Fruit fly (Drosophila melanogaster): ENCODE data around the gene rux.

rux gene

dm6 chrX:6031692-6032091 lies 5.9 kb downstream of the rux start (continued):
- TF ChIP-seq CG13775 (GFP tag; optimal IDR thresholded peaks at IDR 0.05), result peak; percentile 70
- TF ChIP-seq Nf-YC (tag; optimal IDR thresholded peaks at IDR 0.05), result peak; percentile 59
- TF ChIP-seq GATAe (GFP tag; conservative IDR thresholded peaks at IDR 0.05), result no peak
- peak; percentile 44 for TF ChIP-seq nau (GFP tag; optimal IDR thresholded peaks at IDR 0.05)
- peak; percentile 71; the same call in 2 of the 3 replicates for TF ChIP-seq so (GFP tag; IDR thresholded peaks at IDR 0.05)
- TF ChIP-seq CG18764 (GFP tag; optimal IDR thresholded peaks at IDR 0.05), result peak; percentile 52
- TF ChIP-seq dimm (GFP tag; IDR thresholded peaks at IDR 0.05), result peak; percentile 50; the same call in 1 of the 2 replicates
- TF ChIP-seq stwl (tag; optimal IDR thresholded peaks at IDR 0.05), result no peak
- TF ChIP-seq chn (GFP tag; optimal IDR thresholded peaks at IDR 0.05), result peak; percentile 81
- TF ChIP-seq CG8388 (GFP tag; optimal IDR thresholded peaks at IDR 0.05), result peak; percentile 75
- TF ChIP-seq gcm (GFP tag; optimal IDR thresholded peaks at IDR 0.05), result peak; percentile 76
- TF ChIP-seq CG11398 (GFP tag; optimal IDR thresholded peaks at IDR 0.05), result peak; percentile 65
- TF ChIP-seq CG2712 (tag; optimal IDR thresholded peaks at IDR 0.05), result peak; percentile 82
- TF ChIP-seq amos (GFP tag; IDR thresholded peaks at IDR 0.05; ENCODE audit: partially characterized antibody), result no peak
- TF ChIP-seq CG10654 (GFP tag; optimal IDR thresholded peaks at IDR 0.05), result peak; percentile 55
- no peak for TF ChIP-seq CG17612 (GFP tag; IDR thresholded peaks at IDR 0.05)
- peak; percentile 65 for TF ChIP-seq CG12104 (GFP tag; optimal IDR thresholded peaks at IDR 0.05)
- no peak for TF ChIP-seq Ravus (GFP tag; IDR thresholded peaks at IDR 0.05)
- peak; percentile 88 for TF ChIP-seq CG16863 (GFP tag; optimal IDR thresholded peaks at IDR 0.05)
- peak; percentile 90 for TF ChIP-seq CG17328 (GFP tag; IDR thresholded peaks at IDR 0.05)
- peak; percentile 63 for TF ChIP-seq esg (GFP tag; conservative IDR thresholded peaks at IDR 0.05)
- no peak for TF ChIP-seq chinmo (GFP tag; IDR thresholded peaks at IDR 0.05; ENCODE audit: partially characterized antibody)
- peak; percentile 18 for TF ChIP-seq CG30020 (tag; optimal IDR thresholded peaks at IDR 0.05)
- TF ChIP-seq MBD-R2 (GFP tag; IDR thresholded peaks at IDR 0.05), result peak; percentile 40; the same call in 1 of the 2 replicates
- TF ChIP-seq caup (GFP tag; optimal IDR thresholded peaks at IDR 0.05; ENCODE audit: severe bottlenecking), result peak; percentile 75
- no peak for TF ChIP-seq insv (GFP tag; optimal IDR thresholded peaks at IDR 0.05)
- peak; percentile 67 to 69 for TF ChIP-seq Hr51 (GFP tag; optimal IDR thresholded peaks at IDR 0.05)
- no peak for TF ChIP-seq gsb (GFP tag; IDR thresholded peaks at IDR 0.05)
- peak; percentile 66 for TF ChIP-seq tio (GFP tag; optimal IDR thresholded peaks at IDR 0.05)
- peak; percentile 62 for TF ChIP-seq CG6854 (GFP tag; optimal IDR thresholded peaks at IDR 0.05)
- TF ChIP-seq CG17912 (GFP tag; optimal IDR thresholded peaks at IDR 0.05), result no peak
- TF ChIP-seq tna (GFP tag; IDR thresholded peaks at IDR 0.05; ENCODE audit: partially characterized antibody), result no peak
- TF ChIP-seq CG3726 (GFP tag; IDR thresholded peaks at IDR 0.05), result peak; percentile 71; the same call in 1 of the 3 replicates
- no peak for TF ChIP-seq CG9797 (GFP tag; optimal IDR thresholded peaks at IDR 0.05)
- no peak for TF ChIP-seq Trl (optimal IDR thresholded peaks at IDR 0.05)
- peak; percentile 86 for TF ChIP-seq Trl (GFP tag; optimal IDR thresholded peaks at IDR 0.05)
- peak; percentile 66 for TF ChIP-seq CG7786 (GFP tag; optimal IDR thresholded peaks at IDR 0.05)
- no peak for TF ChIP-seq HLHmδ (GFP tag; optimal IDR thresholded peaks at IDR 0.05)
- peak; percentile 86 for TF ChIP-seq lab (GFP tag; optimal IDR thresholded peaks at IDR 0.05)
- 0 out of 3 replicates have a peak, but pooled peaks have one; percentile 17 for TF ChIP-seq jigr1 (GFP tag; IDR thresholded peaks at IDR 0.05)
- TF ChIP-seq Sry-β (GFP tag; optimal IDR thresholded peaks at IDR 0.05), result no peak
- peak; percentile 69 for TF ChIP-seq CG12659 (GFP tag; optimal IDR thresholded peaks at IDR 0.05)
- peak; percentile 85 for TF ChIP-seq ATbp (GFP tag; optimal IDR thresholded peaks at IDR 0.05)
- peak; percentile 29 for TF ChIP-seq CG7987 (GFP tag; optimal IDR thresholded peaks at IDR 0.05)
- TF ChIP-seq Dip2 (GFP tag; IDR thresholded peaks at IDR 0.05), result no peak
- peak; percentile 51 for TF ChIP-seq CG31224 (GFP tag; IDR thresholded peaks at IDR 0.05)
- peak; percentile 63 for TF ChIP-seq CG2875 (GFP tag; optimal IDR thresholded peaks at IDR 0.05)
- TF ChIP-seq CG4617 (GFP tag; optimal IDR thresholded peaks at IDR 0.05; ENCODE audit: borderline replicate concordance), result no peak
- peak in 1 of 2 experiments; percentile 8 for TF ChIP-seq crp (GFP tag; optimal IDR thresholded peaks at IDR 0.05)
- peak; percentile 69 for TF ChIP-seq Six4 (GFP tag; optimal IDR thresholded peaks at IDR 0.05)

All from whole organism, embryonic.